Worm (Caenorhabditis elegans): Measurements from ENCODE around the gene ZK121.2.

ce11 chrIII:5334517-5335049 lies 6.9 kb upstream of the ZK121.2 start:
- TF ChIP-seq ama-1 (optimal IDR thresholded peaks at IDR 0.05) (no peak), ets-7 (tag; optimal IDR thresholded peaks at IDR 0.05) (no peak), tbx-37 (GFP tag; conservative IDR thresholded peaks at IDR 0.05) (no peak), tbx-11 (GFP tag; IDR thresholded peaks at IDR 0.05) (no peak), sea-1 (GFP tag; conservative IDR thresholded peaks at IDR 0.05) (no peak)

All from whole organism, early embryonic.